Fruit fly (Drosophila melanogaster): ENCODE results near the gene CG17572.

The CG17572 gene

DNA sequence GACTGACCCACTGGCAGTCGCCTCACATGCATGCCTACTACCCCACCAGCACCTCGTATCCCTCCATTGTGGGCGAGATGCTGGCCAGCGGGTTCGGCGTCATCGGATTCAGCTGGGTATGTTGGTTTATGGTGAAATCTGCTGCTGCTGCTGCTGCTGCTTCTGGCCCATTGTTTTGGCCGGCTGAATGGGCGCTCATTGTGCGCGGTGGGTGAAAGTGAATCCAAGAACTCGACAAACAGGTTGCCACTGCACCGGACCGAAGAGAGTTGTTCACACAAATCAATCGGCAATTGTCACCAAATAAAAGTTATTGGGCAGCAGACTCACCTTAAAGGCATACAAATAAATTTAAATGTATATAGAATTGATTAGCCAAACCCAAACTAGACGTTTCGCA, 38.3 kb upstream of the CG17572 start:
- TF ChIP-seq esn (GFP tag; optimal IDR thresholded peaks at IDR 0.05) (no peak), CG3919 (GFP tag; optimal IDR thresholded peaks at IDR 0.05) (no peak), CG6854 (GFP tag; optimal IDR thresholded peaks at IDR 0.05) (no peak), Eip78C (GFP tag) (peak; percentile 44), Blimp-1 (GFP tag; optimal IDR thresholded peaks at IDR 0.05) (peak; percentile 79)

DNA sequence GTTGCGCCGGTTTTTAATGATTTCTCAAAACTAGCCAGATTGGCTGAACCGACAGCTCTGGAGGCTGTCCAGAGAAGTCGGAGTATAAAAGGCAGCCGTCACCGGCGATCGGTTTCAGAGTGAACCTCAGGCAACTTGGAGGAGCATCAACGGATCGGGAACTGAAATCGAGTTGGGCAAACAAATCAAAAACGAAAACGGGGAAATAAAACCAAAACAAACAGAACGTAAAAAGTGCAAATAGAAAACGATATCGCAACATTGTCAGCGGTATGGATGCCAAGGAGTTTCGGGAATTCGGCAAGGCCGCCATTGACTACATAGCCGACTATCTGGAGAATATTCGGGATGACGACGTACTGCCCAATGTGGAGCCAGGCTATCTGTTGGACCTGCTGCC, 37.8 kb upstream of the CG17572 start:
- TF ChIP-seq CG1621 (tag; optimal IDR thresholded peaks at IDR 0.05) (peak; percentile 8), CG6163 (GFP tag; IDR thresholded peaks at IDR 0.05) (peak; percentile 53; the same call in 2 of the 3 replicates), fkh (GFP tag; optimal IDR thresholded peaks at IDR 0.05) (peak; percentile 11), Ets21C (GFP tag; optimal IDR thresholded peaks at IDR 0.05) (no peak), CG10631 (GFP tag; optimal IDR thresholded peaks at IDR 0.05) (no peak), CG15336 (GFP tag; IDR thresholded peaks at IDR 0.05) (peak; percentile 22; the same call in 1 of the 2 replicates), dsx (GFP tag; optimal IDR thresholded peaks at IDR 0.05; ENCODE audit: poor library complexity, severe bottlenecking) (peak; percentile 84), Blimp-1 (GFP tag; optimal IDR thresholded peaks at IDR 0.05) (no peak), Lpt (GFP tag; optimal IDR thresholded peaks at IDR 0.05) (peak; percentile 16), Hr38 (GFP tag; optimal IDR thresholded peaks at IDR 0.05) (no peak), Ets96B (tag; optimal IDR thresholded peaks at IDR 0.05) (no peak), CG8119 (GFP tag; IDR thresholded peaks at IDR 0.05) (peak; percentile 55)

DNA sequence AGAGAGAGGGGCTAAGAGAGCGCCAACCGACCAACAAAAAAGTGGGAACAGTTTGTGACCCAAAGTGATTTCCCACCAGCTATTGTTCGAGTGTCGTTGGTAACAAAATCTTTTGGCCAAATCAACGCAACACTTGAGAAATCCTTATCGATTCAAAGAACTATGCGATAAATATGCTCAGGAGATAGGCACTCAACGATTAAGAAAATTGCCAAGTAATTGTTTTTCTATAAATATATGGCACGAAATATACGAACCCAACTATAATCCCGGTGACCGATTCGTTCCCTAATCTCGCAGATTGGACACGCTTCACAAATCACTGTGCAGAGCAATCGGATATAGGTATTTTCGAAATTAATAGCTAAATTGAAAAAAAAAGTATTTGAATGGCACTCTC, 37.2 kb upstream of the CG17572 start:
- TF ChIP-seq Eip75B (GFP tag; optimal IDR thresholded peaks at IDR 0.05): no peak
- TF ChIP-seq CG6792 (GFP tag; optimal IDR thresholded peaks at IDR 0.05): no peak
- no peak for TF ChIP-seq cyc (GFP tag; optimal IDR thresholded peaks at IDR 0.05)
- no peak for TF ChIP-seq CG3919 (GFP tag; optimal IDR thresholded peaks at IDR 0.05)
- TF ChIP-seq vri (GFP tag; optimal IDR thresholded peaks at IDR 0.05): no peak
- no peak for TF ChIP-seq CG8632 (GFP tag; optimal IDR thresholded peaks at IDR 0.05)
- no peak for TF ChIP-seq Eip93F (GFP tag; optimal IDR thresholded peaks at IDR 0.05)
- no peak for TF ChIP-seq CG1621 (tag; optimal IDR thresholded peaks at IDR 0.05)
- TF ChIP-seq esn (GFP tag; optimal IDR thresholded peaks at IDR 0.05): no peak
- TF ChIP-seq CG8319 (GFP tag; optimal IDR thresholded peaks at IDR 0.05): no peak
- TF ChIP-seq dsx (GFP tag; optimal IDR thresholded peaks at IDR 0.05; ENCODE audit: poor library complexity, severe bottlenecking): no peak
- no peak for TF ChIP-seq spab (GFP tag; optimal IDR thresholded peaks at IDR 0.05)
- no peak for TF ChIP-seq CG11902 (GFP tag; optimal IDR thresholded peaks at IDR 0.05)

DNA sequence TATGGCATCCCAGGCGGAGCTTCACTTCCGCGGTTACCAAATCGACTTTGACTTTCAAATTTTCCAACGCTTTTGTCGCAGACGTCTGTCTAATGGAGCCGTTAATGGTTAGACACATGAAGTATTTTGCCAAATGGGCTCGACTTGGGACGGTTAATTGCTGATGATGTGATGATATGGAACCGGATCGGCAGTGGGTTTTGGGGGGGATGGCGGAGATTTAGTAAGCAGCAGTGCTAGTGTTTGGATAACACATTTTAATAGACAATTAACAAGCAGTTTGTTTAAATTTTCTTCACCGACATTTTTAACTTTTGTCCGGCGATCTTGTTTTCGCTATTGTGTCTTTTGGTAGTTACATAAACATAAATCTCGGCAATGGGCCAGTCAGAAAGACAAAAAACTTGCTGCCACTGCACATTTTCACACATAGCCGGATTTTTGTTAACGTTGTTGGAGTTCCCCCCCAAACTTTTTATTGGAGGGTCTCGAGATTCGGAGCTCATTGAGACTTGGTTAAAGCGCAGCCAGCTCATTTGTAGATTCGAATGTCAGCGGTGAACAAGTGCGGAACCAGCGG, 35.8 kb upstream of the CG17572 start, which contains the start of gene amd:
TSS of gene amd (plus strand) at position 530 of the 580 bp plus-strand sequence.
- no peak for TF ChIP-seq dsx (GFP tag; optimal IDR thresholded peaks at IDR 0.05; ENCODE audit: poor library complexity, severe bottlenecking)
- TF ChIP-seq CG3032 (tag; optimal IDR thresholded peaks at IDR 0.05): no peak
- TF ChIP-seq acj6 (GFP tag; optimal IDR thresholded peaks at IDR 0.05): no peak
- no peak for TF ChIP-seq svp (GFP tag)
- TF ChIP-seq pdm3 (GFP tag; optimal IDR thresholded peaks at IDR 0.05): no peak
- TF ChIP-seq CG6792 (GFP tag; optimal IDR thresholded peaks at IDR 0.05): no peak
- no peak for TF ChIP-seq CG8632 (GFP tag; optimal IDR thresholded peaks at IDR 0.05)
- no peak for TF ChIP-seq Eip93F (GFP tag; optimal IDR thresholded peaks at IDR 0.05)
- TF ChIP-seq Blimp-1 (GFP tag; optimal IDR thresholded peaks at IDR 0.05): no peak
- no peak for TF ChIP-seq Ets21C (GFP tag; optimal IDR thresholded peaks at IDR 0.05)

DNA sequence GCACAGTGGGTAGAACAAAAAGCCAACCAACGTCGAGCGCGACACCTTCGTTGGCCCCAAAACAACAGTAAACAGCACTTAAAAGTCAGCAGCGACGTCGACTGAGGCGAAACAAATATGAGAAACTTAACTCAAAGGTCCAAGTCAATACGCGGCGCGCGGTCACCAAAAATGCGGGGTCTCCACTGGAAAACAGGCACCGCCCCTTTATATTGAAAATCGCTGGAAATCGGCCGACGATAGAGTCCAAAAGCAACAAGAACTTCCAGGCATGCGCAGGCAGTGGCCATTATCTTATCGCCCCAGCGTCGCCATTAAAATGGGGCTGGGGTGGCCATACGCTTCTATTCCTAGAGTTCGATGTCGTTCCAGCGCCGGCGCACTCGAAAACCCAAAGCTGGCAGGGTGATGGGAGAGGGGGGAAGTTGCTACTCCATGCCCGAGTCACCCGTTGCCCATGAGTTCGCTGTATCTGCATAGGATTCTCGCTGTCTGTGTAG, 34.5 kb upstream of the CG17572 start, which contains the start of gene Lim3:
TSS of gene Lim3 (minus strand) at position 51 of the 500 bp plus-strand sequence.
- TF ChIP-seq Hr38 (GFP tag; optimal IDR thresholded peaks at IDR 0.05) (no peak), CG8319 (GFP tag; optimal IDR thresholded peaks at IDR 0.05) (peak; percentile 81), Eip78C (GFP tag) (peak; percentile 12), fkh (GFP tag; optimal IDR thresholded peaks at IDR 0.05) (peak; percentile 13)

DNA sequence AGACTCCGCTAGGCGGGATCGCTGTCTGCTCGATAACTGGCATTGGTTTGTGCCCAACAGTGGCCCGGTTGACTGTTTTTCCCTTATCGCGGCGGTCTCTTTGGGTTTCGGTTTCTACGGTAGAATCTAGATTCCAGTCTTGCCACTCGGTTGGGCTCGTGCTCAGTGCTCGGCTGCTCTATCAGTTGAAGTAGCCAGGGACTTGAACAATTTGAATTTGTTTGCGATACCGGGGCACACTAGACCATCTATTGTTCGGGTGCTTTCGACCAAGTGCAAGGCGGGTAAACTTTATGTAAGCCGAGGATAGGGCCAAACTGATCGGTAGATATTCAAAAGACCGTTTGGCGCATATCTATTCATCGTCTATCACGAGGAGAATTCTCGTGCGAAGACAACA, 32.3 kb upstream of the CG17572 start:
- no peak for TF ChIP-seq CG9139 (GFP tag; optimal IDR thresholded peaks at IDR 0.05)
- TF ChIP-seq Eip75B (GFP tag; optimal IDR thresholded peaks at IDR 0.05): no peak
- no peak for TF ChIP-seq CG10631 (GFP tag; optimal IDR thresholded peaks at IDR 0.05)
- no peak for TF ChIP-seq fd59A (GFP tag; optimal IDR thresholded peaks at IDR 0.05)
- TF ChIP-seq CG6163 (GFP tag; IDR thresholded peaks at IDR 0.05): no peak
- no peak for TF ChIP-seq spab (GFP tag; optimal IDR thresholded peaks at IDR 0.05)
- TF ChIP-seq CG16779 (tag; optimal IDR thresholded peaks at IDR 0.05): no peak
- no peak for TF ChIP-seq CG4318 (GFP tag; optimal IDR thresholded peaks at IDR 0.05)
- no peak for TF ChIP-seq OdsH (GFP tag; optimal IDR thresholded peaks at IDR 0.05)
- TF ChIP-seq Hr38 (GFP tag; optimal IDR thresholded peaks at IDR 0.05): no peak

Measured in whole organism, prepupa.